Worm (Caenorhabditis elegans) whole organism, L1 larva: ENCODE data around the gene C56G2.22.

Experiments
- aly-2 ChIP-seq: fragments of 150-350 bp; optimal IDR thresholded peaks from 2 replicates; lab custom pipeline; 2014; ENCODE audit warnings: missing biosample characterization, missing genetic modification characterization
- ama-1 ChIP-seq: fragments of 150-350 bp; optimal IDR thresholded peaks from 2 replicates; lab custom pipeline; 2014
- blmp-1 ChIP-seq: fragments of 150-350 bp; optimal IDR thresholded peaks from 2 replicates; lab custom pipeline; 2014; ENCODE audit warnings: missing biosample characterization, missing genetic modification characterization
- ces-1 ChIP-seq: fragments of 150-350 bp; optimal IDR thresholded peaks from 2 replicates; lab custom pipeline; 2014; ENCODE audit warnings: missing biosample characterization, missing genetic modification reagents, missing genetic modification characterization
- fkh-10 ChIP-seq: sonication (generic microtip); optimal IDR thresholded peaks from 2 replicates; lab custom pipeline; 2017; ENCODE audit warnings: missing biosample characterization, missing genetic modification reagents, missing genetic modification characterization
- jun-1 ChIP-seq: fragments of 150-350 bp; optimal IDR thresholded peaks from 2 replicates; lab custom pipeline; 2014; ENCODE audit warnings: missing biosample characterization, missing genetic modification reagents, missing genetic modification characterization
- lin-15B ChIP-seq: fragments of 150-350 bp; sonication (generic microtip); optimal IDR thresholded peaks from 3 replicates; lab custom pipeline; 2014; ENCODE audit warnings: missing biosample characterization, missing genetic modification characterization
- lin-39 ChIP-seq: fragments of 150-350 bp; optimal IDR thresholded peaks from 2 replicates; lab custom pipeline; 2014; ENCODE audit warnings: missing biosample characterization, missing genetic modification reagents, missing genetic modification characterization
- mep-1 ChIP-seq: fragments of 150-350 bp; optimal IDR thresholded peaks from 2 replicates; lab custom pipeline; 2014; ENCODE audit warnings: missing biosample characterization, missing genetic modification characterization
- nhr-11 ChIP-seq: fragments of 150-350 bp; optimal IDR thresholded peaks from 2 replicates; lab custom pipeline; 2014; ENCODE audit warnings: missing biosample characterization, missing genetic modification characterization
- nhr-237 ChIP-seq: fragments of 150-350 bp; optimal IDR thresholded peaks from 2 replicates; lab custom pipeline; 2014; ENCODE audit warnings: missing biosample characterization, missing genetic modification characterization
- skn-1 ChIP-seq: fragments of 150-350 bp; optimal IDR thresholded peaks from 2 replicates; lab custom pipeline; 2014; ENCODE audit warnings: missing biosample characterization, missing genetic modification characterization
- snu-23 ChIP-seq: sonication (generic microtip); optimal IDR thresholded peaks from 2 replicates; lab custom pipeline; 2016; ENCODE audit warnings: missing genetic modification characterization, missing compliant biosample characterization
- unc-130 ChIP-seq: fragments of 150-350 bp; optimal IDR thresholded peaks from 2 replicates; lab custom pipeline; 2017; ENCODE audit warnings: missing biosample characterization, missing genetic modification characterization, inconsistent platforms

- no peak for TF ChIP-seq unc-130 (tag; lab: Kevin White, UChicago)
- no peak for TF ChIP-seq mep-1 (tag; lab: Kevin White, UChicago)
- no peak for TF ChIP-seq nhr-237
- TF ChIP-seq ama-1 (lab: Kevin White, UChicago): no peak
- TF ChIP-seq lin-15B (tag; lab: Kevin White, UChicago): no peak
- TF ChIP-seq jun-1 (tag; lab: Kevin White, UChicago): no peak
- TF ChIP-seq lin-39: no peak
- TF ChIP-seq ces-1 (GFP tag; lab: Kevin White, UChicago): no peak
- no peak for TF ChIP-seq nhr-11 (tag; lab: Kevin White, UChicago)
- no peak for TF ChIP-seq snu-23 (GFP tag; lab: Kevin White, UChicago)
- no peak for TF ChIP-seq fkh-10 (GFP tag; lab: Kevin White, UChicago)
- no peak for TF ChIP-seq blmp-1 (tag; lab: Kevin White, UChicago)
- TF ChIP-seq aly-2 (tag; lab: Kevin White, UChicago): no peak
- no peak for TF ChIP-seq skn-1 (tag; lab: Kevin White, UChicago)
These were observed 34.8 kb upstream of the C56G2.22 start for ce11 chrIII:6311452-6311851.
